Worm (Caenorhabditis elegans): ENCODE data around the gene T19H12.12.

T19H12.12 gene

DNA sequence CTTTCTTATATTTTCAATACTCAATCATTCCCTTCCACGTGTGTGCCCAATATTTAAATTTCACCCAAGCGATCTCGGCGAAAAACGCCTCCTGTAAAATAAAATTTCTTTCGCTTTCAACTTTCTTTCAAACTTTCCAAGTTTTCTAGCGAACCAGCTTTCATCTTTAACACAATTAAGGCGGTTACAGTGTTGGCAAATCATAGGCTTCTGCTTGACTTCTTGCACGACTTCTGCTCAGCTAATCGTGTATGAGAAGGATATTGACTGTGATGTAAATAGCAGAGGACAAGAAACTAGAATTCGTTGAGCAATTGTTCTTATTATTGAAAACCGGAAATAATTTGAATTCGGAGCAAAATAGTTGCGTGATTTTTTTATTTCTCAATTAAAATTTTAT lies 6.7 kb downstream of the T19H12.12 start (continued):
- no peak for TF ChIP-seq ztf-6 (GFP tag; IDR thresholded peaks at IDR 0.05)
- no peak for TF ChIP-seq bed-1 (GFP tag; IDR thresholded peaks at IDR 0.05)
- peak; percentile 52; the same call in 1 of the 2 replicates for TF ChIP-seq rcor-1 (GFP tag; IDR thresholded peaks at IDR 0.05)
- TF ChIP-seq tbp1 (GFP tag; optimal IDR thresholded peaks at IDR 0.05): peak; percentile 1
- no peak for TF ChIP-seq rec-8 (tag; optimal IDR thresholded peaks at IDR 0.05)
- TF ChIP-seq him-1 (tag; optimal IDR thresholded peaks at IDR 0.05): peak; percentile 9
- peak; percentile 63; the same call in 1 of the 2 replicates for TF ChIP-seq lin-26 (GFP tag; IDR thresholded peaks at IDR 0.05)
- TF ChIP-seq mes-4 (tag; optimal IDR thresholded peaks at IDR 0.05): no peak
- TF ChIP-seq attf-3 (GFP tag; conservative IDR thresholded peaks at IDR 0.05): no peak
- TF ChIP-seq lin-54 (GFP tag; optimal IDR thresholded peaks at IDR 0.05): peak; percentile 25
- no peak for TF ChIP-seq nhr-179 (tag; optimal IDR thresholded peaks at IDR 0.05)
- no peak for TF ChIP-seq snpc-4 (GFP tag; optimal IDR thresholded peaks at IDR 0.05)
- TF ChIP-seq snpc-4 (tag; optimal IDR thresholded peaks at IDR 0.05): peak in 2 of 4 experiments; percentile 6 to 31
- TF ChIP-seq ceh-91 (GFP tag; IDR thresholded peaks at IDR 0.05): no peak
- TF ChIP-seq F52B5.7 (tag; optimal IDR thresholded peaks at IDR 0.05): no peak
- TF ChIP-seq mcd-1 (GFP tag; IDR thresholded peaks at IDR 0.05): 0 out of 2 replicates have a peak, but pooled peaks have one; percentile 15
- TF ChIP-seq nfya-2 (GFP tag; IDR thresholded peaks at IDR 0.05): no peak
- TF ChIP-seq mel-28 (tag; optimal IDR thresholded peaks at IDR 0.05; ENCODE audit: borderline replicate concordance): no peak
- TF ChIP-seq dox-1 (GFP tag; IDR thresholded peaks at IDR 0.05): peak; percentile 23; the same call in 1 of the 2 replicates
- TF ChIP-seq F33H1.4 (GFP tag; IDR thresholded peaks at IDR 0.05): peak; percentile 45
- no peak for TF ChIP-seq madf-10 (tag; optimal IDR thresholded peaks at IDR 0.05)
- no peak for TF ChIP-seq somi-1 (GFP tag; optimal IDR thresholded peaks at IDR 0.05)
- TF ChIP-seq ceh-27 (GFP tag; optimal IDR thresholded peaks at IDR 0.05): no peak
- TF ChIP-seq pbrm-1 (GFP tag; IDR thresholded peaks at IDR 0.05): peak; percentile 62; the same call in 1 of the 2 replicates
- peak; percentile 53 for TF ChIP-seq madf-8 (GFP tag; conservative IDR thresholded peaks at IDR 0.05)
- TF ChIP-seq F55B11.4 (tag; optimal IDR thresholded peaks at IDR 0.05; ENCODE audit: borderline replicate concordance, insufficient read depth): no peak
- TF ChIP-seq ekl-4 (GFP tag; IDR thresholded peaks at IDR 0.05): peak; percentile 73
- peak; percentile 53 for TF ChIP-seq D2030.7 (GFP tag; IDR thresholded peaks at IDR 0.05)
- TF ChIP-seq madf-6 (GFP tag; IDR thresholded peaks at IDR 0.05): peak; percentile 84
- TF ChIP-seq F23B12.7 (tag; optimal IDR thresholded peaks at IDR 0.05; ENCODE audit: insufficient read depth): no peak
- TF ChIP-seq unc-130 (GFP tag; optimal IDR thresholded peaks at IDR 0.05): peak; percentile 6
- TF ChIP-seq tbx-9 (tag; optimal IDR thresholded peaks at IDR 0.05; ENCODE audit: borderline replicate concordance): no peak
- no peak for TF ChIP-seq ztf-18 (tag; optimal IDR thresholded peaks at IDR 0.05)
- no peak for TF ChIP-seq hmg-20 (GFP tag; IDR thresholded peaks at IDR 0.05)
- TF ChIP-seq nfya-1 (tag; optimal IDR thresholded peaks at IDR 0.05; ENCODE audit: borderline replicate concordance, insufficient read depth): no peak
- no peak for TF ChIP-seq egl-44 (GFP tag; IDR thresholded peaks at IDR 0.05)
- no peak for TF ChIP-seq ZK185.1 (tag; optimal IDR thresholded peaks at IDR 0.05; ENCODE audit: poor library complexity, severe bottlenecking)
- TF ChIP-seq nhr-27 (tag; optimal IDR thresholded peaks at IDR 0.05): no peak
- TF ChIP-seq snpc-1.3 (tag; optimal IDR thresholded peaks at IDR 0.05; ENCODE audit: insufficient read depth): peak; percentile 45
- no peak for TF ChIP-seq gei-17 (GFP tag; optimal IDR thresholded peaks at IDR 0.05)

Measured in whole organism, young adult.